Fruit fly (Drosophila melanogaster) whole organism, pupa: ENCODE results near the gene Inx5.

Experiments used
- CG12605 ChIP-seq: fragments of 200-800 bp; sonication (Bioruptor generic); IDR thresholded peaks from 2 replicates; pipeline ENCODE4 v1.3.6; 2022; ENCODE audit warnings: missing biosample characterization, missing genetic modification characterization
- CG14655 ChIP-seq: fragments of 200-800 bp; sonication (Bioruptor generic); optimal IDR thresholded peaks from 3 replicates; lab custom pipeline; 2017; ENCODE audit warnings: mild to moderate bottlenecking, missing biosample characterization, missing genetic modification reagents, missing genetic modification characterization
- CG15710 ChIP-seq: fragments of 200-800 bp; sonication (Bioruptor generic); optimal IDR thresholded peaks from 2 replicates; lab custom pipeline; 2018; ENCODE audit warnings: missing biosample characterization, mild to moderate bottlenecking, missing genetic modification characterization, moderate library complexity
- CG17806 ChIP-seq: fragments of 200-800 bp; sonication (Bioruptor generic); optimal IDR thresholded peaks from 2 replicates; lab custom pipeline; 2018; ENCODE audit warnings: missing biosample characterization, mild to moderate bottlenecking, missing genetic modification characterization, moderate library complexity
- CG32121 ChIP-seq: fragments of 200-800 bp; sonication (Bioruptor generic); IDR thresholded peaks from 2 replicates; pipeline ENCODE4 v1.3.6; 2022; ENCODE audit warnings: missing biosample characterization, missing genetic modification characterization
- CG34367 ChIP-seq: fragments of 200-800 bp; sonication (Bioruptor generic); optimal IDR thresholded peaks from 2 replicates; lab custom pipeline; 2018; ENCODE audit warnings: missing biosample characterization, mild to moderate bottlenecking, missing genetic modification characterization
- CG4496 ChIP-seq: fragments of 200-800 bp; sonication (Bioruptor generic); IDR thresholded peaks from 3 replicates; pipeline ENCODE4 v1.3.6; 2022; ENCODE audit warnings: missing biosample characterization, missing genetic modification characterization
- CG8159 ChIP-seq: fragments of 200-800 bp; sonication (Bioruptor generic); optimal IDR thresholded peaks from 3 replicates; lab custom pipeline; 2018; ENCODE audit warnings: missing biosample characterization, mild to moderate bottlenecking, missing genetic modification characterization, moderate library complexity
- CG8301 ChIP-seq: fragments of 200-800 bp; sonication (Bioruptor generic); optimal IDR thresholded peaks from 2 replicates; lab custom pipeline; 2018; ENCODE audit warnings: missing biosample characterization, mild to moderate bottlenecking, missing genetic modification characterization
- CG9948 ChIP-seq: fragments of 200-800 bp; sonication (Bioruptor generic); optimal IDR thresholded peaks from 2 replicates; lab custom pipeline; 2018; ENCODE audit warnings: missing biosample characterization, mild to moderate bottlenecking, missing genetic modification characterization, moderate library complexity
- EcR ChIP-seq: fragments of 200-800 bp; sonication (Bioruptor generic); optimal IDR thresholded peaks from 3 replicates; lab custom pipeline; 2019; ENCODE audit warnings: missing biosample characterization, missing genetic modification characterization, mild to moderate bottlenecking, moderate library complexity, missing genetic modification reagents
- Ets98B ChIP-seq: fragments of 200-800 bp; sonication (Bioruptor generic); IDR thresholded peaks from 2 replicates; pipeline ENCODE4 v1.3.6; 2022; ENCODE audit warnings: missing biosample characterization, missing genetic modification characterization
- Pif1A ChIP-seq: fragments of 200-800 bp; sonication (Bioruptor generic); optimal IDR thresholded peaks from 3 replicates; lab custom pipeline; 2016; ENCODE audit warnings: missing biosample characterization, missing genetic modification characterization
- fd96Ca ChIP-seq: fragments of 200-800 bp; sonication (Bioruptor generic); IDR thresholded peaks from 3 replicates; pipeline ENCODE4 v1.3.6; 2022; ENCODE audit warnings: missing biosample characterization, missing genetic modification characterization
- gl ChIP-seq: fragments of 200-800 bp; sonication (Bioruptor generic); optimal IDR thresholded peaks from 2 replicates; lab custom pipeline; 2018; ENCODE audit warnings: missing biosample characterization, mild to moderate bottlenecking, missing genetic modification characterization
- rn ChIP-seq: fragments of 200-800 bp; sonication (Bioruptor generic); IDR thresholded peaks from 2 replicates; pipeline ENCODE4 v1.3.6; 2022; ENCODE audit warnings: missing biosample characterization, missing genetic modification characterization

Gene Inx5

dm6 chrX:19120367-19120766 is 50.3 kb downstream of the Inx5 start:
- peak; percentile 32; the same call in 1 of the 2 replicates for TF ChIP-seq CG32121 (GFP tag; lab: Robert Waterston, UW)
- TF ChIP-seq gl (tag; lab: Kevin White, UChicago) = no peak
- TF ChIP-seq CG4496 (GFP tag; lab: Robert Waterston, UW) = peak; percentile 62; the same call in 1 of the 3 replicates
- no peak for TF ChIP-seq Ets98B
- TF ChIP-seq fd96Ca = peak; percentile 54; the same call in 1 of the 3 replicates
- no peak for TF ChIP-seq CG9948
- TF ChIP-seq CG14655 (GFP tag; lab: Kevin White, UChicago) = peak; percentile 41
- TF ChIP-seq CG15710 (tag; lab: Kevin White, UChicago) = peak; percentile 9
- TF ChIP-seq CG17806 (tag; lab: Kevin White, UChicago) = peak; percentile 31
- no peak for TF ChIP-seq EcR (GFP tag; lab: Kevin White, UChicago)
- peak; percentile 33 for TF ChIP-seq CG8301
- peak; percentile 13 for TF ChIP-seq CG8159 (tag; lab: Kevin White, UChicago)
- peak; percentile 20 for TF ChIP-seq Pif1A (GFP tag; lab: Kevin White, UChicago)
- TF ChIP-seq CG34367 (tag; lab: Kevin White, UChicago) = no peak
- TF ChIP-seq rn (GFP tag; lab: Robert Waterston, UW) = no peak
- TF ChIP-seq CG12605 (GFP tag; lab: Robert Waterston, UW) = no peak
